Fruit fly (Drosophila melanogaster) whole organism, embryonic: ENCODE data around the gene Ndfip.

Experiments used
- Aef1 ChIP-seq: fragments of 200-800 bp; sonication (Bioruptor generic); IDR thresholded peaks from 3 replicates; pipeline ENCODE4 v1.3.6; 2022; ENCODE audit warnings: missing biosample characterization, missing genetic modification characterization
- BEAF-32 ChIP-seq: fragments of 200-800 bp; sonication (Bioruptor generic); optimal IDR thresholded peaks from 3 replicates; lab custom pipeline; 2017; ENCODE audit warnings: missing biosample characterization, missing genetic modification characterization, mild to moderate bottlenecking, moderate library complexity, missing genetic modification reagents
- BtbVII ChIP-seq: fragments of 200-800 bp; sonication (Bioruptor generic); optimal IDR thresholded peaks from 3 replicates; lab custom pipeline; 2017; ENCODE audit warnings: missing biosample characterization, mild to moderate bottlenecking, missing genetic modification characterization
- CG10321 ChIP-seq: fragments of 200-800 bp; sonication (Bioruptor generic); IDR thresholded peaks from 2 replicates; pipeline ENCODE4 v1.3.6; 2022; ENCODE audit warnings: missing biosample characterization, missing genetic modification characterization
- CG10543 ChIP-seq: fragments of 200-800 bp; sonication (Bioruptor generic); optimal IDR thresholded peaks from 3 replicates; lab custom pipeline; 2017; ENCODE audit warnings: missing biosample characterization, mild to moderate bottlenecking, missing genetic modification characterization, moderate library complexity
- CG14050 ChIP-seq: fragments of 200-800 bp; sonication (Bioruptor generic); IDR thresholded peaks from 3 replicates; pipeline ENCODE4 v1.3.6; 2022; ENCODE audit warnings: missing biosample characterization, missing genetic modification characterization
- CG16863 ChIP-seq: fragments of 200-800 bp; sonication (Bioruptor generic); optimal IDR thresholded peaks from 3 replicates; lab custom pipeline; 2016; ENCODE audit warnings: missing biosample characterization, missing genetic modification characterization
- CG18262 ChIP-seq: fragments of 200-800 bp; optimal IDR thresholded peaks from 3 replicates; lab custom pipeline; 2019; ENCODE audit warnings: missing biosample characterization, mild to moderate bottlenecking, missing genetic modification characterization, moderate library complexity
- CG18599 ChIP-seq: fragments of 200-800 bp; sonication (Bioruptor generic); optimal IDR thresholded peaks from 3 replicates; lab custom pipeline; 2017; ENCODE audit warnings: missing biosample characterization, missing genetic modification characterization, mild to moderate bottlenecking, moderate library complexity, missing genetic modification reagents
- CG3065 ChIP-seq: fragments of 200-800 bp; sonication (Bioruptor generic); optimal IDR thresholded peaks from 2 replicates; lab custom pipeline; 2016; ENCODE audit warnings: missing biosample characterization, missing genetic modification characterization
- CG31365 ChIP-seq: fragments of 200-800 bp; sonication (Bioruptor generic); optimal IDR thresholded peaks from 2 replicates; lab custom pipeline; 2018; ENCODE audit warnings: missing biosample characterization, mild to moderate bottlenecking, missing genetic modification characterization
- CG34376 ChIP-seq: fragments of 200-800 bp; sonication (Bioruptor generic); optimal IDR thresholded peaks from 2 replicates; lab custom pipeline; 2018; ENCODE audit warnings: missing biosample characterization, mild to moderate bottlenecking, missing genetic modification characterization
- CG4282 ChIP-seq: fragments of 200-800 bp; sonication (Bioruptor generic); optimal IDR thresholded peaks from 2 replicates; lab custom pipeline; 2016; ENCODE audit warnings: missing biosample characterization, missing genetic modification characterization
- CG6272 ChIP-seq: fragments of 200-800 bp; sonication (Bioruptor generic); IDR thresholded peaks from 2 replicates; pipeline ENCODE4 v1.3.6; 2022; ENCODE audit warnings: missing biosample characterization, missing genetic modification characterization
- CG7372 ChIP-seq: fragments of 200-800 bp; sonication (Bioruptor generic); IDR thresholded peaks from 2 replicates; pipeline ENCODE4 v1.3.6; 2022; ENCODE audit warnings: missing biosample characterization, missing genetic modification characterization
- CG7745 ChIP-seq: fragments of 200-800 bp; sonication (Bioruptor generic); optimal IDR thresholded peaks from 2 replicates; lab custom pipeline; 2018; ENCODE audit warnings: missing biosample characterization, mild to moderate bottlenecking, missing genetic modification characterization, moderate library complexity
- CG9727 ChIP-seq: fragments of 200-800 bp; sonication (Bioruptor generic); optimal IDR thresholded peaks from 3 replicates; lab custom pipeline; 2017; ENCODE audit warnings: missing biosample characterization, mild to moderate bottlenecking, missing genetic modification characterization
- CoRest ChIP-seq: fragments of 200-800 bp; sonication (Bioruptor generic); optimal IDR thresholded peaks from 3 replicates; lab custom pipeline; 2018; ENCODE audit warnings: missing biosample characterization, mild to moderate bottlenecking, missing genetic modification characterization, moderate library complexity
- Deaf1 ChIP-seq: fragments of 200-800 bp; optimal IDR thresholded peaks from 3 replicates; lab custom pipeline; 2019; ENCODE audit warnings: missing biosample characterization, mild to moderate bottlenecking, missing genetic modification characterization, moderate library complexity
- Dp ChIP-seq: fragments of 200-800 bp; sonication (Bioruptor generic); optimal IDR thresholded peaks from 2 replicates; lab custom pipeline; 2018; ENCODE audit warnings: missing biosample characterization, mild to moderate bottlenecking, missing genetic modification characterization, moderate library complexity
- Ets65A ChIP-seq: fragments of 200-800 bp; sonication (Bioruptor generic); peaks from one replicate; lab custom pipeline; 2016; ENCODE audit warnings: missing biosample characterization, missing genetic modification characterization
- Fer1 ChIP-seq: fragments of 200-800 bp; sonication (Bioruptor generic); optimal IDR thresholded peaks from 2 replicates; lab custom pipeline; 2017; ENCODE audit warnings: missing biosample characterization, mild to moderate bottlenecking, missing genetic modification characterization
- Hr78 ChIP-seq, 2 experiments: fragments of 200-800 bp in 1 of 2; fragments of >200 bp in 1 of 2; sonication (Bioruptor generic) in 1 of 2; optimal IDR thresholded peaks; 2 replicates each; lab custom pipeline; 2017 to 2019; ENCODE audit warnings: missing biosample characterization in 2 of 2, missing genetic modification characterization in 2 of 2, mild to moderate bottlenecking in 1 of 2, moderate library complexity in 1 of 2
- NK7.1 ChIP-seq: fragments of 200-800 bp; sonication (Bioruptor generic); optimal IDR thresholded peaks from 3 replicates; lab custom pipeline; 2016; ENCODE audit warnings: missing biosample characterization, missing genetic modification characterization
- NfI ChIP-seq: fragments of 200-800 bp; sonication (Bioruptor generic); optimal IDR thresholded peaks from 3 replicates; lab custom pipeline; 2018; ENCODE audit warnings: missing biosample characterization, mild to moderate bottlenecking, missing genetic modification characterization, moderate library complexity
- PHDP ChIP-seq: fragments of 200-800 bp; sonication (Bioruptor generic); optimal IDR thresholded peaks from 3 replicates; lab custom pipeline; 2018; ENCODE audit warnings: missing biosample characterization, mild to moderate bottlenecking, missing genetic modification characterization, moderate library complexity
- Rfx ChIP-seq: fragments of 200-800 bp; sonication (Bioruptor generic); IDR thresholded peaks from 2 replicates; pipeline ENCODE4 v1.3.6; 2022; ENCODE audit warnings: missing biosample characterization, missing genetic modification characterization
- Sin3A ChIP-seq: fragments of >200 bp; optimal IDR thresholded peaks from 2 replicates; lab custom pipeline; 2018
- ac ChIP-seq: fragments of 200-800 bp; sonication (Bioruptor generic); optimal IDR thresholded peaks from 3 replicates; lab custom pipeline; 2017; ENCODE audit warnings: missing biosample characterization, mild to moderate bottlenecking, missing genetic modification characterization
- cato ChIP-seq: fragments of 200-800 bp; sonication (Bioruptor generic); optimal IDR thresholded peaks from 2 replicates; lab custom pipeline; 2016; ENCODE audit warnings: missing biosample characterization, missing genetic modification characterization, borderline replicate concordance
- emc ChIP-seq: fragments of 200-800 bp; sonication (Bioruptor generic); optimal IDR thresholded peaks from 2 replicates; lab custom pipeline; 2016; ENCODE audit warnings: missing biosample characterization, missing genetic modification characterization
- fu2 ChIP-seq: fragments of 200-800 bp; sonication (Bioruptor generic); optimal IDR thresholded peaks from 2 replicates; lab custom pipeline; 2016; ENCODE audit warnings: missing biosample characterization, missing genetic modification characterization
- h ChIP-seq: fragments of >200 bp; optimal IDR thresholded peaks from 2 replicates; lab custom pipeline; 2017
- ind ChIP-seq: fragments of 200-800 bp; sonication (Bioruptor generic); optimal IDR thresholded peaks from 3 replicates; lab custom pipeline; 2016; ENCODE audit warnings: missing biosample characterization, missing genetic modification characterization
- klu ChIP-seq: fragments of 200-800 bp; sonication (Bioruptor generic); IDR thresholded peaks from 2 replicates; pipeline ENCODE4 v1.3.6; 2022; ENCODE audit warnings: missing biosample characterization, missing genetic modification characterization
- knrl ChIP-seq: fragments of 200-800 bp; sonication (Bioruptor generic); IDR thresholded peaks from 3 replicates; pipeline ENCODE4 v1.3.6; 2022; ENCODE audit warnings: missing biosample characterization, missing genetic modification characterization; ENCODE audit not compliant: partially characterized antibody
- lab ChIP-seq: fragments of 200-800 bp; sonication (Bioruptor generic); optimal IDR thresholded peaks from 3 replicates; lab custom pipeline; 2017; ENCODE audit warnings: missing biosample characterization, missing genetic modification characterization, mild to moderate bottlenecking, moderate library complexity, missing genetic modification reagents
- pan ChIP-seq, 4 experiments: fragments of >200 bp in 3 of 4; fragments of 200-800 bp in 1 of 4; sonication (Bioruptor generic) in 1 of 4; optimal IDR thresholded peaks in 3 of 4; IDR thresholded peaks in 1 of 4; 2 replicates each; pipeline versions ENCODE4 v1.3.6 to Lab custom; 2017 to 2022; ENCODE audit warnings: missing biosample characterization in 2 of 4, missing genetic modification characterization in 2 of 4, mixed read lengths in 1 of 4
- pros ChIP-seq: fragments of 200-800 bp; sonication (Bioruptor generic); optimal IDR thresholded peaks from 3 replicates; lab custom pipeline; 2019; ENCODE audit warnings: missing biosample characterization, mild to moderate bottlenecking, missing genetic modification characterization, moderate library complexity
- scrt ChIP-seq: fragments of 200-800 bp; sonication (Bioruptor generic); optimal IDR thresholded peaks from 2 replicates; lab custom pipeline; 2018; ENCODE audit warnings: missing biosample characterization, mild to moderate bottlenecking, missing genetic modification characterization, moderate library complexity
- ssp ChIP-seq: fragments of 200-800 bp; sonication (Bioruptor generic); IDR thresholded peaks from 2 replicates; pipeline ENCODE4 v1.3.6; 2022; ENCODE audit warnings: missing biosample characterization, missing genetic modification characterization
- tna ChIP-seq: fragments of 200-800 bp; sonication (Bioruptor generic); IDR thresholded peaks from 2 replicates; pipeline ENCODE4 v1.3.6; 2022; ENCODE audit warnings: missing biosample characterization, missing genetic modification characterization; ENCODE audit not compliant: partially characterized antibody
- vnd ChIP-seq: fragments of 200-800 bp; sonication (Bioruptor generic); IDR thresholded peaks from 3 replicates; pipeline ENCODE4 v1.3.6; 2022; ENCODE audit warnings: missing biosample characterization, missing genetic modification characterization; ENCODE audit not compliant: partially characterized antibody
- zen ChIP-seq: fragments of 200-800 bp; sonication (Bioruptor generic); optimal IDR thresholded peaks from 3 replicates; lab custom pipeline; 2018; ENCODE audit warnings: missing biosample characterization, mild to moderate bottlenecking, missing genetic modification characterization, moderate library complexity
- zen2 ChIP-seq: fragments of 200-800 bp; sonication (Bioruptor generic); IDR thresholded peaks from 3 replicates; pipeline ENCODE4 v1.3.6; 2022; ENCODE audit warnings: missing biosample characterization, missing genetic modification characterization; ENCODE audit not compliant: partially characterized antibody
- zf30C ChIP-seq: fragments of 200-800 bp; sonication (Bioruptor generic); optimal IDR thresholded peaks from 3 replicates; lab custom pipeline; 2018; ENCODE audit warnings: missing biosample characterization, mild to moderate bottlenecking, missing genetic modification characterization

Ndfip gene

dm6 chr3L:17671768-17672167 lies 17.7 kb upstream of the Ndfip start (continued):
- TF ChIP-seq CG6272 (GFP tag; lab: Robert Waterston, UW) (no peak), emc (GFP tag; lab: Kevin White, UChicago) (no peak), CG31365 (tag; lab: Kevin White, UChicago) (no peak), CG10543 (GFP tag; lab: Kevin White, UChicago) (peak; percentile 6), cato (GFP tag; lab: Kevin White, UChicago) (no peak), Rfx (GFP tag; lab: Robert Waterston, UW) (peak; percentile 32; the same call in 1 of the 2 replicates), ac (GFP tag; lab: Kevin White, UChicago) (no peak), CG18599 (peak; percentile 70), CG10321 (GFP tag; lab: Robert Waterston, UW) (no peak), pros (GFP tag; lab: Kevin White, UChicago) (no peak), CG18262 (no peak), CG34376 (GFP tag; lab: Kevin White, UChicago) (no peak), Hr78 (GFP tag; optimal IDR thresholded peaks at IDR 0.05; lab: Kevin White, UChicago) (no peak), CG14050 (GFP tag; lab: Robert Waterston, UW) (no peak), fu2 (GFP tag; lab: Kevin White, UChicago) (no peak), Dp (GFP tag; lab: Kevin White, UChicago) (no peak), BtbVII (peak; percentile 45), knrl (GFP tag; lab: Robert Waterston, UW) (no peak), zf30C (GFP tag; lab: Kevin White, UChicago) (no peak), CG3065 (GFP tag; lab: Kevin White, UChicago) (no peak), zen (tag; lab: Kevin White, UChicago) (no peak), CG7372 (no peak), Aef1 (GFP tag; lab: Robert Waterston, UW) (no peak), h (no peak)

DNA sequence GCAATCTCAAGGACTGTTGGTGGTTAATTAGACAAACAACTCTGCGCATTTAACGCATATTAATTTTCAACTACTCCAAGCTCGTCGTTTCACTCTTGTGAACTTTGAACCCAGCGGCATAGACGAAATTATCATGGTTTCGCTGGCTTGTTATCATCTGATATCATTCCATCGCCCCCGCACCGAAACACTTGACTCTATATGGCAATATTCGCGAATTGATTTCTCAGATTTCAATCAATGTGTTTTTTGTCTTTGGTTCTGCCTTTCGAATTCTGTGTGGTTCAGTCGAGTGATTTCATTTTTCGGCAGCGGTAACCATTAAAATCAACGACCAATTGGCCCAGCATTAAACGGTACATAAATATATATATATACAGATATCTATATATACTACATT lies 17.2 kb upstream of the Ndfip start, which contains the start of gene CG34251:
Gene CG34251, plus strand, starts transcription at position 301 of the 400 bp plus-strand sequence.
- no peak for TF ChIP-seq CG4282 (GFP tag; lab: Kevin White, UChicago)
- peak; percentile 80 for TF ChIP-seq Ets65A (GFP tag; lab: Kevin White, UChicago)

DNA sequence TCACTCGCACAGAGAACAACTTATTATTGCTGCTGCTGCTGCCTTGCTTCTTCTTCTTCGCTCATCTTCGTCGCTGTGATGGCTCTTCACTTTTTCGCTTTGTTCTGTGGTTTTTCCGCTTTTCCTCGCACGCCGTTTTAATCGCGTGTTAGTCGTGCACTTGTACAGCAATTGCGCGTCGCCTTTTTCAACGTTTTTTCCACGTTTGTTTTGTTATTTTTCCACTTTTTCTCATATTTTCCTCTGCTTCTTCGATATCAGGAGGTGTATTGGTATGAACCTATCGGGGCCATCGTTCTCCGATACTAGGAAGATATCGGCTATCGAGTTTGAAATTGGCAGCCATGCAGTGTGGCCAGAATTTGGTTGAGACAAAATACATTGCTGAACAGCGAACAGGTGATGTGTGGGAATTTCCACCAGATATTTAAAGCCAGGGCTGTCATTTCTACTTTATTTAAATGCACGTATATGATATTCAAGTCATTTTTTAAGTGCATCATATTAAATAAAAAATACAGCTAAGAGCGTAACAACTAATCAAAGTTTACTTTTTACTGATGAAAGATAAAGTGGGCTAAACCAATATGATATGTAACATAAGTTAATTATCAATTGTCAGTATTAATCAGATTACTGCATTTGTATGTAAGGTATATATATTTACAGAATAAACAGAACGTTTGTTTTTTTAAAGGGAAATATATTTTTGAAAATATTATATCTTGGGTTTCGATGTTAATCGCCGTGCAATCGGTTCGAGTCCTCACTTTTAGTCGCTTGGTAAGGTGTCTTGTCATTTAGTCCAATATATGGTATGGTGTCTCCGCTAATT lies 15.1 kb upstream of the Ndfip start, which contains the start of gene Crtc:
Gene Crtc, minus strand, starts transcription at position 290 of the 835 bp plus-strand sequence.
- TF ChIP-seq ind (no peak), CoRest (peak; percentile 38), NK7.1 (no peak), NfI (GFP tag; lab: Kevin White, UChicago) (no peak), CG7745 (no peak), Deaf1 (tag; lab: Kevin White, UChicago) (peak; percentile 43), vnd (GFP tag; lab: Robert Waterston, UW) (peak; percentile 62; the same call in 2 of the 3 replicates), pan (optimal IDR thresholded peaks at IDR 0.05; lab: Kevin White, UChicago) (no peak), pan (GFP tag; optimal IDR thresholded peaks at IDR 0.05 in 1 of 2, IDR thresholded peaks at IDR 0.05 in 1 of 2) (peak in 1 of 2 experiments; percentile 40), BEAF-32 (GFP tag; lab: Kevin White, UChicago) (peak; percentile 69), tna (GFP tag; lab: Robert Waterston, UW) (peak; percentile 69), lab (GFP tag; lab: Kevin White, UChicago) (peak; percentile 49), CG9727 (peak; percentile 0), Sin3A (lab: Kevin White, UChicago) (peak; percentile 68), CG16863 (GFP tag; lab: Kevin White, UChicago) (no peak), scrt (GFP tag; lab: Kevin White, UChicago) (no peak), zen2 (GFP tag; lab: Robert Waterston, UW) (peak; percentile 26), ssp (GFP tag; lab: Robert Waterston, UW) (no peak), klu (GFP tag; lab: Robert Waterston, UW) (no peak), PHDP (peak; percentile 16), Fer1 (GFP tag; lab: Kevin White, UChicago) (peak; percentile 8)
